Fruit fly (Drosophila melanogaster) whole organism, embryonic: ENCODE data around the gene CG33110.
A peak's percentile ranks its signal among the peaks of the same experiment; 100 is the strongest.

Experiments
- Ada2b ChIP-seq: fragments of 200-800 bp; sonication (Bioruptor generic); IDR thresholded peaks from 2 replicates; pipeline ENCODE4 v1.3.6; 2022; ENCODE audit warnings: missing biosample characterization, missing genetic modification characterization
- Atf3 ChIP-seq: fragments of 200-800 bp; sonication (Bioruptor generic); optimal IDR thresholded peaks from 3 replicates; lab custom pipeline; 2016; ENCODE audit warnings: missing biosample characterization, missing genetic modification characterization
- Awh ChIP-seq: fragments of 200-800 bp; sonication (Bioruptor generic); IDR thresholded peaks from 2 replicates; pipeline ENCODE4, ENCODE4 v1.3.6; 2022; ENCODE audit warnings: missing biosample characterization, missing genetic modification characterization
- BtbVII ChIP-seq: fragments of 200-800 bp; sonication (Bioruptor generic); optimal IDR thresholded peaks from 3 replicates; lab custom pipeline; 2017; ENCODE audit warnings: missing biosample characterization, mild to moderate bottlenecking, missing genetic modification characterization
- CG10209 ChIP-seq: fragments of 200-800 bp; sonication (Bioruptor generic); optimal IDR thresholded peaks from 3 replicates; lab custom pipeline; 2017; ENCODE audit warnings: missing biosample characterization, mild to moderate bottlenecking, missing genetic modification characterization, missing genetic modification reagents
- CG10543 ChIP-seq: fragments of 200-800 bp; sonication (Bioruptor generic); optimal IDR thresholded peaks from 3 replicates; lab custom pipeline; 2017; ENCODE audit warnings: missing biosample characterization, mild to moderate bottlenecking, missing genetic modification characterization, moderate library complexity
- CG13123 ChIP-seq: fragments of 200-800 bp; sonication (Bioruptor generic); optimal IDR thresholded peaks from 2 replicates; lab custom pipeline; 2016; ENCODE audit warnings: missing biosample characterization, missing genetic modification characterization
- CG13894 ChIP-seq: fragments of 200-800 bp; sonication (Bioruptor generic); optimal IDR thresholded peaks from 3 replicates; lab custom pipeline; 2018; ENCODE audit warnings: missing biosample characterization, mild to moderate bottlenecking, missing genetic modification characterization, moderate library complexity
- CG15696 ChIP-seq: fragments of 200-800 bp; sonication (Bioruptor generic); optimal IDR thresholded peaks from 2 replicates; lab custom pipeline; 2019; ENCODE audit warnings: missing biosample characterization, mild to moderate bottlenecking, missing genetic modification characterization, moderate library complexity
- CG17361 ChIP-seq: fragments of 200-800 bp; sonication (Bioruptor generic); IDR thresholded peaks from 3 replicates; pipeline ENCODE4 v1.3.6; 2022; ENCODE audit warnings: missing biosample characterization, missing genetic modification characterization
- CG17568 ChIP-seq: fragments of 200-800 bp; sonication (Bioruptor generic); optimal IDR thresholded peaks from 2 replicates; lab custom pipeline; 2018; ENCODE audit warnings: missing biosample characterization, mild to moderate bottlenecking, missing genetic modification characterization, moderate library complexity
- CG17829 ChIP-seq: fragments of 200-800 bp; optimal IDR thresholded peaks from 2 replicates; lab custom pipeline; 2019; ENCODE audit warnings: missing biosample characterization, mild to moderate bottlenecking, missing genetic modification characterization, moderate library complexity
- CG1792 ChIP-seq: fragments of 200-800 bp; sonication (Bioruptor generic); optimal IDR thresholded peaks from 2 replicates; lab custom pipeline; 2016; ENCODE audit warnings: missing biosample characterization, missing genetic modification characterization
- CG31388 ChIP-seq: fragments of 200-800 bp; sonication (Bioruptor generic); optimal IDR thresholded peaks from 2 replicates; lab custom pipeline; 2016; ENCODE audit warnings: missing biosample characterization, missing genetic modification characterization
- CG3281 ChIP-seq: fragments of 200-800 bp; sonication (Bioruptor generic); optimal IDR thresholded peaks from 3 replicates; lab custom pipeline; 2017; ENCODE audit warnings: missing biosample characterization, mild to moderate bottlenecking, missing genetic modification characterization
- CG34376 ChIP-seq: fragments of 200-800 bp; sonication (Bioruptor generic); optimal IDR thresholded peaks from 2 replicates; lab custom pipeline; 2018; ENCODE audit warnings: missing biosample characterization, mild to moderate bottlenecking, missing genetic modification characterization
- CG42726 ChIP-seq: fragments of 200-800 bp; sonication (Bioruptor generic); IDR thresholded peaks from 2 replicates; pipeline ENCODE4 v1.3.6; 2022; ENCODE audit warnings: missing biosample characterization, missing genetic modification characterization; ENCODE audit not compliant: partially characterized antibody
- CG4730 ChIP-seq: fragments of 200-800 bp; sonication (Bioruptor generic); IDR thresholded peaks from 2 replicates; pipeline ENCODE4 v1.3.6; 2022; ENCODE audit warnings: missing biosample characterization, missing genetic modification characterization
- CG7357 ChIP-seq: fragments of 200-800 bp; sonication (Bioruptor generic); IDR thresholded peaks from 3 replicates; pipeline ENCODE4 v1.3.6; 2022; ENCODE audit warnings: missing biosample characterization, missing genetic modification characterization
- CG9797 ChIP-seq: fragments of 200-800 bp; sonication (Bioruptor generic); optimal IDR thresholded peaks from 3 replicates; lab custom pipeline; 2018; ENCODE audit warnings: missing biosample characterization, mild to moderate bottlenecking, missing genetic modification characterization
- CG9817 ChIP-seq: fragments of 200-800 bp; sonication (Bioruptor generic); optimal IDR thresholded peaks from 2 replicates; lab custom pipeline; 2018; ENCODE audit warnings: missing biosample characterization, mild to moderate bottlenecking, missing genetic modification characterization, moderate library complexity
- HLH54F ChIP-seq: fragments of 200-800 bp; sonication (Bioruptor generic); optimal IDR thresholded peaks from 3 replicates; lab custom pipeline; 2016; ENCODE audit warnings: missing biosample characterization, missing genetic modification characterization
- MESR4 ChIP-seq: fragments of 200-800 bp; sonication (Bioruptor generic); optimal IDR thresholded peaks from 2 replicates; lab custom pipeline; 2018; ENCODE audit warnings: missing biosample characterization, mild to moderate bottlenecking, missing genetic modification characterization, moderate library complexity
- Mrtf ChIP-seq: fragments of 200-800 bp; sonication (Bioruptor generic); IDR thresholded peaks from 3 replicates; pipeline ENCODE4 v1.3.6; 2022; ENCODE audit warnings: missing biosample characterization, missing genetic modification characterization
- NC2β ChIP-seq: fragments of 200-800 bp; sonication (Bioruptor generic); optimal IDR thresholded peaks from 2 replicates; lab custom pipeline; 2016; ENCODE audit warnings: missing biosample characterization, missing genetic modification characterization
- PHDP ChIP-seq: fragments of 200-800 bp; sonication (Bioruptor generic); optimal IDR thresholded peaks from 3 replicates; lab custom pipeline; 2018; ENCODE audit warnings: missing biosample characterization, mild to moderate bottlenecking, missing genetic modification characterization, moderate library complexity
- Pdp1 ChIP-seq, 2 experiments: fragments of 200-800 bp; sonication (Bioruptor generic); optimal IDR thresholded peaks; 3 replicates each; lab custom pipeline; 2016; ENCODE audit warnings: missing biosample characterization in 2 of 2, missing genetic modification characterization in 2 of 2, mild to moderate bottlenecking in 1 of 2, moderate library complexity in 1 of 2
- Ptx1 ChIP-seq: fragments of 200-800 bp; sonication (Bioruptor generic); IDR thresholded peaks from 2 replicates; pipeline ENCODE4 v1.3.6; 2022; ENCODE audit warnings: missing biosample characterization, missing genetic modification characterization
- Six4 ChIP-seq: fragments of 200-800 bp; sonication (Bioruptor generic); optimal IDR thresholded peaks from 2 replicates; lab custom pipeline; 2016; ENCODE audit warnings: missing biosample characterization, missing genetic modification characterization
- Sox100B ChIP-seq: fragments of 200-800 bp; sonication (Bioruptor generic); optimal IDR thresholded peaks from 3 replicates; lab custom pipeline; 2018; ENCODE audit warnings: missing biosample characterization, mild to moderate bottlenecking, missing genetic modification characterization
- Stat92E ChIP-seq, 3 experiments: fragments of >200 bp in 2 of 3; fragments of 200-800 bp in 1 of 3; sonication (Bioruptor generic) in 1 of 3; optimal IDR thresholded peaks; 2 replicates each; lab custom pipeline; 2017 to 2019; ENCODE audit warnings: missing biosample characterization in 3 of 3, missing genetic modification characterization in 3 of 3, mild to moderate bottlenecking in 1 of 3, moderate library complexity in 1 of 3
- Trl ChIP-seq, 3 experiments: fragments of >200 bp in 2 of 3; fragments of 200-800 bp in 1 of 3; sonication (Bioruptor generic) in 1 of 3; optimal IDR thresholded peaks; 2 replicates in 1 of 3; 3 replicates in 2 of 3; lab custom pipeline; 2016 to 2017; ENCODE audit warnings: missing biosample characterization in 1 of 3, missing genetic modification characterization in 1 of 3
- ara ChIP-seq: fragments of 200-800 bp; sonication (Bioruptor generic); IDR thresholded peaks from 2 replicates; pipeline ENCODE4 v1.3.6; 2022; ENCODE audit warnings: missing biosample characterization, missing genetic modification characterization
- bigmax ChIP-seq: fragments of 200-800 bp; sonication (Bioruptor generic); optimal IDR thresholded peaks from 2 replicates; lab custom pipeline; 2018; ENCODE audit warnings: missing biosample characterization, mild to moderate bottlenecking, missing genetic modification characterization
- chinmo ChIP-seq: fragments of 200-800 bp; sonication (Bioruptor generic); IDR thresholded peaks from 4 replicates; pipeline ENCODE4 v1.3.6; 2022; ENCODE audit warnings: missing biosample characterization, missing genetic modification characterization; ENCODE audit not compliant: partially characterized antibody
- dmrt99B ChIP-seq: fragments of 200-800 bp; sonication (Bioruptor generic); optimal IDR thresholded peaks from 2 replicates; lab custom pipeline; 2018; ENCODE audit warnings: missing biosample characterization, mild to moderate bottlenecking, missing genetic modification characterization, moderate library complexity
- gem ChIP-seq: fragments of 200-800 bp; sonication (Bioruptor generic); optimal IDR thresholded peaks from 2 replicates; lab custom pipeline; 2019; ENCODE audit warnings: missing biosample characterization, mild to moderate bottlenecking, missing genetic modification characterization, moderate library complexity
- grau ChIP-seq: fragments of 200-800 bp; optimal IDR thresholded peaks from 3 replicates; lab custom pipeline; 2019; ENCODE audit warnings: missing biosample characterization, mild to moderate bottlenecking, missing genetic modification characterization, moderate library complexity
- gro ChIP-seq: fragments of 200-800 bp; sonication (Bioruptor generic); optimal IDR thresholded peaks from 2 replicates; lab custom pipeline; 2016; ENCODE audit warnings: missing biosample characterization, missing genetic modification characterization
- nerfin-1 ChIP-seq: fragments of 200-800 bp; sonication (Bioruptor generic); optimal IDR thresholded peaks from 3 replicates; lab custom pipeline; 2019; ENCODE audit warnings: missing biosample characterization, mild to moderate bottlenecking, missing genetic modification characterization, moderate library complexity
- peb ChIP-seq: fragments of 200-800 bp; sonication (Bioruptor generic); IDR thresholded peaks from 2 replicates; pipeline ENCODE4 v1.3.6; 2022; ENCODE audit warnings: missing biosample characterization, missing genetic modification characterization
- run ChIP-seq: fragments of 200-800 bp; sonication (Bioruptor generic); optimal IDR thresholded peaks from 3 replicates; lab custom pipeline; 2018; ENCODE audit warnings: missing biosample characterization, mild to moderate bottlenecking, missing genetic modification characterization
- seq ChIP-seq: fragments of 200-800 bp; sonication (Bioruptor generic); IDR thresholded peaks from 2 replicates; pipeline ENCODE4 v1.3.6; 2022; ENCODE audit warnings: missing biosample characterization, missing genetic modification characterization
- sob ChIP-seq: fragments of 200-800 bp; sonication (Bioruptor generic); IDR thresholded peaks from 2 replicates; pipeline ENCODE4 v1.3.6; 2022; ENCODE audit warnings: missing biosample characterization, missing genetic modification characterization
- ssp ChIP-seq: fragments of 200-800 bp; sonication (Bioruptor generic); IDR thresholded peaks from 2 replicates; pipeline ENCODE4 v1.3.6; 2022; ENCODE audit warnings: missing biosample characterization, missing genetic modification characterization
- sug ChIP-seq: fragments of 200-800 bp; optimal IDR thresholded peaks from 2 replicates; lab custom pipeline; 2019; ENCODE audit warnings: missing biosample characterization, mild to moderate bottlenecking, missing genetic modification characterization, moderate library complexity
- ttk ChIP-seq: fragments of 200-800 bp; sonication (Bioruptor generic); IDR thresholded peaks from 2 replicates; pipeline ENCODE4 v2.1.2; 2022; ENCODE audit warnings: missing biosample characterization, missing genetic modification characterization
- unpg ChIP-seq: fragments of 200-800 bp; sonication (Bioruptor generic); optimal IDR thresholded peaks from 3 replicates; lab custom pipeline; 2018; ENCODE audit warnings: missing biosample characterization, mild to moderate bottlenecking, missing genetic modification characterization, moderate library complexity

Gene CG33110

DNA sequence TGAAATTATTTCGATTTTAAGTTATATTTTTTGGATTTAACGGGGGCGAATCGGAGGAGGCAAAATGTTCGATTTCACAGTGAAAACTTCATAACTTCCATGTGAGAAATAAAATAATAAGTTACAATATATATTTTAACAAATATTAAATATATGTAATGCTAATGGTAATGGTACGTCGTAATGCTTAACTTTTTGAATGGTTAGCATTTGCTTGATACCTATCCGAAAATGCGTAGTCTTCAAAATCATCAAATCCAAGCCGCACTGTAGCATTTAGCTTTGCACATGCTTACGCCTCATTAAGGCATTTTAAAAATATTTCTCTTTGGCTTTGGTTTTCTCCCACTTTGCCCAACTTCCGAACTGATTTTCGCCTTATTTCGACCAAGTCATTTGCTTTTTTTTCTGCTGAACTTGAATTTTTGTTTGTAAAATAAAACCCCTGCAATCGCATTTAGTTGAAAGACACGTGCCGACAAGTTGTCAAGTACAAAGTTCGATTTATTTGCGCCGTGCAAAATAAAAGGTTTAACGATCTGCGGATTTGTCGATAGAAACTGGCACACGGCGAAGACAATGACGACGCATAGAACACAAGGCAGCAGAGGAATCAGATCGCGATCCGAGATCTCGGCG, 27.1 kb upstream of the CG33110 start (continued):
- TF ChIP-seq Pdp1 (GFP tag; optimal IDR thresholded peaks at IDR 0.05; lab: Kevin White, UChicago) (no peak), CG9797 (GFP tag; lab: Kevin White, UChicago) (no peak), unpg (GFP tag; lab: Kevin White, UChicago) (peak; percentile 24), CG31388 (GFP tag; lab: Kevin White, UChicago) (no peak), Mrtf (GFP tag; lab: Robert Waterston, UW) (no peak), NC2β (GFP tag; lab: Kevin White, UChicago) (no peak), CG7357 (GFP tag; lab: Robert Waterston, UW) (0 out of 3 replicates have a peak, but pooled peaks have one; percentile 23), ara (no peak), gro (no peak), Trl (optimal IDR thresholded peaks at IDR 0.05; lab: Kevin White, UChicago) (no peak), Trl (GFP tag; optimal IDR thresholded peaks at IDR 0.05; lab: Kevin White, UChicago) (no peak), CG42726 (no peak), BtbVII (GFP tag; lab: Kevin White, UChicago) (peak; percentile 0), CG17568 (GFP tag; lab: Kevin White, UChicago) (no peak), CG13123 (GFP tag; lab: Kevin White, UChicago) (no peak), sob (GFP tag; lab: Robert Waterston, UW) (no peak), bigmax (GFP tag; lab: Kevin White, UChicago) (no peak), CG13894 (tag; lab: Kevin White, UChicago) (no peak), Ptx1 (GFP tag; lab: Robert Waterston, UW) (peak; percentile 45; the same call in 1 of the 2 replicates), grau (tag; lab: Kevin White, UChicago) (peak; percentile 72), ssp (GFP tag; lab: Robert Waterston, UW) (no peak), seq (GFP tag; lab: Robert Waterston, UW) (no peak), Ada2b (GFP tag; lab: Robert Waterston, UW) (peak; percentile 47), Stat92E (GFP tag; optimal IDR thresholded peaks at IDR 0.05; lab: Kevin White, UChicago) (no peak), CG17361 (GFP tag; lab: Robert Waterston, UW) (0 out of 3 replicates have a peak, but pooled peaks have one; percentile 25), nerfin-1 (no peak), CG10543 (GFP tag; lab: Kevin White, UChicago) (no peak), dmrt99B (peak; percentile 34), Awh (GFP tag; lab: Robert Waterston, UW) (peak; percentile 29; the same call in 1 of the 2 replicates), CG10209 (GFP tag; lab: Kevin White, UChicago) (peak; percentile 13), CG9817 (tag; lab: Kevin White, UChicago) (no peak), peb (GFP tag; lab: Robert Waterston, UW) (no peak), CG17829 (no peak)

DNA sequence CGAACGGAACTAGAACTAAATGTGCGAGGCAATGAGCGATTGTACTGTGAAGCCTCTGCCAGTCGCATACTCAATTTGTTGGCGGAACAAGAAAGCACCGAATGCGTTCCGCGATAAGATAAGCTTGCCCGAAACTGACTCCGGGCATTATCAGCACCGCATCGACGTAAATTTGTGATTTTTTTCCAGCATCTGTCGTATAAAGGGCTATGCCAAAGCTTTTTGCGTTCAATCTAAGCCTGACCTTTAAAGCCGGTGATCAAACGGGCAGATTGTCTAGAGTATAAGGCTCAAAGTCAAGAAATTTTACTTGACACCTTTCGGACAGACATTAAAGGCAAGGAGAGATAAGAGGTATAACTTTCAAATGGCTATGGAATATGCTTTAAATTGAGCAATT, 24.0 kb upstream of the CG33110 start:
- TF ChIP-seq CG1792: no peak
- no peak for TF ChIP-seq Sox100B (GFP tag; lab: Kevin White, UChicago)
- no peak for TF ChIP-seq CG15696 (tag; lab: Kevin White, UChicago)
- no peak for TF ChIP-seq gem (tag; lab: Kevin White, UChicago)
- no peak for TF ChIP-seq Six4
- no peak for TF ChIP-seq CG31388 (GFP tag; lab: Kevin White, UChicago)
- TF ChIP-seq Atf3 (GFP tag; lab: Kevin White, UChicago): no peak
- TF ChIP-seq sug: peak; percentile 46
- TF ChIP-seq HLH54F (GFP tag; lab: Kevin White, UChicago): no peak
- no peak for TF ChIP-seq bigmax (GFP tag; lab: Kevin White, UChicago)
- no peak for TF ChIP-seq MESR4
- no peak for TF ChIP-seq CG10543 (GFP tag; lab: Kevin White, UChicago)
- TF ChIP-seq ttk (GFP tag; lab: Robert Waterston, UW): no peak
- no peak for TF ChIP-seq run
- peak; percentile 40 for TF ChIP-seq CG34376 (GFP tag; lab: Kevin White, UChicago)
- no peak for TF ChIP-seq CG4730 (GFP tag; lab: Robert Waterston, UW)
- TF ChIP-seq BtbVII (GFP tag; lab: Kevin White, UChicago): no peak
- TF ChIP-seq PHDP (tag; lab: Kevin White, UChicago): no peak
- TF ChIP-seq CG13123 (GFP tag; lab: Kevin White, UChicago): no peak
- TF ChIP-seq chinmo (GFP tag; lab: Robert Waterston, UW): 0 out of 4 replicates have a peak, but pooled peaks have one; percentile 44
- TF ChIP-seq CG3281 (GFP tag; lab: Kevin White, UChicago): no peak
- TF ChIP-seq CG17361 (GFP tag; lab: Robert Waterston, UW): no peak
